Worm (Caenorhabditis elegans) whole organism, L4 larva: Measurements from ENCODE around the gene K09D9.1.

Experiments used
- D1046.2 ChIP-seq: fragments of 200-800 bp; sonication (Bioruptor generic); IDR thresholded peaks from 2 replicates; pipeline ENCODE4 v1.3.6; 2022; ENCODE audit warnings: missing genetic modification characterization, missing compliant biosample characterization
- F26F4.8 ChIP-seq: fragments of 200-800 bp; sonication (Bioruptor generic); conservative IDR thresholded peaks from 2 replicates; pipeline ENCODE4 v1.3.6; 2022; ENCODE audit warnings: missing genetic modification characterization, missing compliant biosample characterization
- F37D6.2 ChIP-seq: sonication (generic microtip); optimal IDR thresholded peaks from 2 replicates; lab custom pipeline; 2016; ENCODE audit warnings: mild to moderate bottlenecking, missing genetic modification characterization, missing compliant biosample characterization
- T20F7.1 ChIP-seq: fragments of 200-800 bp; sonication (Bioruptor generic); optimal IDR thresholded peaks from 2 replicates; lab custom pipeline; 2018; ENCODE audit warnings: mild to moderate bottlenecking, missing genetic modification characterization, missing compliant biosample characterization
- T26A8.4 ChIP-seq: fragments of 200-800 bp; sonication (Bioruptor generic); IDR thresholded peaks from 2 replicates; pipeline ENCODE4 v1.3.6; 2022; ENCODE audit warnings: missing genetic modification characterization, missing compliant biosample characterization
- aly-2 ChIP-seq: sonication (generic microtip); optimal IDR thresholded peaks from 2 replicates; lab custom pipeline; 2018; ENCODE audit warnings: missing biosample characterization, missing genetic modification characterization
- ama-1 ChIP-seq: fragments of 150-350 bp; optimal IDR thresholded peaks from 2 replicates; lab custom pipeline; 2014; ENCODE audit warnings: inconsistent platforms, mixed read lengths
- ceh-44 ChIP-seq: fragments of 200-800 bp; sonication (Bioruptor generic); IDR thresholded peaks from 2 replicates; pipeline ENCODE4 v1.3.6; 2022; ENCODE audit warnings: missing genetic modification reagents, missing genetic modification characterization, missing compliant biosample characterization
- ces-1 ChIP-seq: fragments of 150-350 bp; sonication (generic microtip); optimal IDR thresholded peaks from 4 replicates; lab custom pipeline; 2014; ENCODE audit warnings: missing biosample characterization, missing genetic modification reagents, missing genetic modification characterization
- cey-2 ChIP-seq: sonication (generic microtip); optimal IDR thresholded peaks from 3 replicates; lab custom pipeline; 2017; ENCODE audit warnings: missing genetic modification characterization, mild to moderate bottlenecking, missing compliant biosample characterization, antibody characterized with exemption, borderline replicate concordance; ENCODE audit not compliant: insufficient read depth
- ctbp-1 ChIP-seq: fragments of 200-800 bp; sonication (Bioruptor generic); IDR thresholded peaks from 2 replicates; pipeline ENCODE4 v1.3.6; 2022; ENCODE audit warnings: missing genetic modification reagents, missing genetic modification characterization, missing compliant biosample characterization
- daf-8 ChIP-seq: fragments of 200-800 bp; sonication (Bioruptor generic); IDR thresholded peaks from 2 replicates; pipeline ENCODE4 v1.3.6; 2022; ENCODE audit warnings: missing genetic modification characterization, missing compliant biosample characterization
- dmd-6 ChIP-seq: fragments of 200-800 bp; sonication (Bioruptor generic); IDR thresholded peaks from 2 replicates; pipeline ENCODE4 v1.3.6; 2022; ENCODE audit warnings: missing genetic modification reagents, missing genetic modification characterization, missing compliant biosample characterization
- dpl-1 ChIP-seq: fragments of 150-350 bp; optimal IDR thresholded peaks from 2 replicates; lab custom pipeline; 2014; ENCODE audit warnings: missing biosample characterization, missing genetic modification reagents, missing genetic modification characterization
- duxl-1 ChIP-seq: sonication (generic microtip); optimal IDR thresholded peaks from 2 replicates; lab custom pipeline; 2016; ENCODE audit warnings: mild to moderate bottlenecking, missing genetic modification characterization, moderate library complexity, missing compliant biosample characterization; ENCODE audit not compliant: poor library complexity
- dve-1 ChIP-seq: sonication (generic microtip); optimal IDR thresholded peaks from 2 replicates; lab custom pipeline; 2017; ENCODE audit warnings: antibody characterized with exemption, mild to moderate bottlenecking, missing genetic modification characterization, missing compliant biosample characterization; ENCODE audit not compliant: insufficient read depth
- fkh-10 ChIP-seq: fragments of 150-350 bp; optimal IDR thresholded peaks from 2 replicates; lab custom pipeline; 2014; ENCODE audit warnings: missing biosample characterization, missing genetic modification reagents, missing genetic modification characterization
- gei-8 ChIP-seq: fragments of 200-800 bp; sonication (Bioruptor generic); optimal IDR thresholded peaks from 2 replicates; lab custom pipeline; 2018; ENCODE audit warnings: mild to moderate bottlenecking, missing genetic modification characterization, missing compliant biosample characterization
- hif-1 ChIP-seq, 2 experiments: sonication (generic microtip); optimal IDR thresholded peaks; 2 replicates each; lab custom pipeline; 2016 to 2017; ENCODE audit warnings: missing compliant biosample characterization in 2 of 2, missing genetic modification characterization in 2 of 2, missing genetic modification reagents in 2 of 2, missing genotype in 2 of 2, mild to moderate bottlenecking in 1 of 2
- hmg-1.1 ChIP-seq: fragments of 200-800 bp; sonication (Bioruptor generic); IDR thresholded peaks from 2 replicates; pipeline ENCODE4 v1.3.6; 2022; ENCODE audit warnings: missing genetic modification reagents, missing genetic modification characterization, missing compliant biosample characterization
- lim-7 ChIP-seq: fragments of 200-800 bp; sonication (Bioruptor generic); IDR thresholded peaks from 2 replicates; pipeline ENCODE4 v1.3.6; 2022; ENCODE audit warnings: missing genetic modification characterization, missing compliant biosample characterization
- lin-1 ChIP-seq: fragments of 200-800 bp; sonication (Bioruptor generic); IDR thresholded peaks from 2 replicates; pipeline ENCODE4 v1.3.6; 2022; ENCODE audit warnings: missing genetic modification reagents, missing genetic modification characterization, missing compliant biosample characterization
- lin-38 ChIP-seq: fragments of 200-800 bp; sonication (Bioruptor generic); IDR thresholded peaks from 2 replicates; pipeline ENCODE4 v1.3.6; 2022; ENCODE audit warnings: missing genetic modification reagents, missing genetic modification characterization, missing compliant biosample characterization
- mdt-29 ChIP-seq: fragments of 200-800 bp; sonication (Bioruptor generic); IDR thresholded peaks from 2 replicates; pipeline ENCODE4 v1.3.6; 2022; ENCODE audit warnings: missing genetic modification reagents, missing genetic modification characterization, missing compliant biosample characterization
- nhr-102 ChIP-seq: sonication (generic microtip); optimal IDR thresholded peaks from 2 replicates; lab custom pipeline; 2016; ENCODE audit warnings: mild to moderate bottlenecking, missing genetic modification characterization, moderate library complexity, missing compliant biosample characterization
- nhr-11 ChIP-seq: fragments of 150-350 bp; optimal IDR thresholded peaks from 2 replicates; lab custom pipeline; 2014; ENCODE audit warnings: missing biosample characterization, missing genetic modification characterization
- nhr-111 ChIP-seq: fragments of 200-800 bp; sonication (Bioruptor generic); optimal IDR thresholded peaks from 2 replicates; lab custom pipeline; 2018; ENCODE audit warnings: mild to moderate bottlenecking, missing genetic modification characterization, missing compliant biosample characterization
- nhr-237 ChIP-seq: sonication (generic microtip); optimal IDR thresholded peaks from 2 replicates; lab custom pipeline; 2017; ENCODE audit warnings: missing biosample characterization, missing genetic modification characterization
- nhr-25 ChIP-seq: sonication (generic microtip); optimal IDR thresholded peaks from 2 replicates; lab custom pipeline; 2017; ENCODE audit warnings: missing genetic modification characterization, mild to moderate bottlenecking, missing compliant biosample characterization, antibody characterized with exemption, moderate library complexity, borderline replicate concordance; ENCODE audit not compliant: insufficient read depth
- nhr-28 ChIP-seq: fragments of 150-350 bp; optimal IDR thresholded peaks from 2 replicates; lab custom pipeline; 2014; ENCODE audit warnings: missing biosample characterization, missing genetic modification characterization
- nhr-6 ChIP-seq: fragments of 150-350 bp; optimal IDR thresholded peaks from 2 replicates; lab custom pipeline; 2014; ENCODE audit warnings: missing biosample characterization, missing genetic modification characterization
- nhr-77 ChIP-seq: fragments of 150-350 bp; optimal IDR thresholded peaks from 2 replicates; lab custom pipeline; 2014; ENCODE audit warnings: missing biosample characterization, missing genetic modification characterization
- php-3 ChIP-seq: fragments of 200-800 bp; sonication (Bioruptor generic); IDR thresholded peaks from 2 replicates; pipeline ENCODE4 v1.3.6; 2022; ENCODE audit warnings: missing genetic modification reagents, missing genetic modification characterization, missing compliant biosample characterization
- pqm-1 ChIP-seq: sonication (generic microtip); optimal IDR thresholded peaks from 2 replicates; lab custom pipeline; 2017; ENCODE audit warnings: missing biosample characterization, missing genetic modification characterization
- rbr-2 ChIP-seq: sonication (generic microtip); optimal IDR thresholded peaks from 2 replicates; lab custom pipeline; 2016; ENCODE audit warnings: missing genotype, missing genetic modification characterization, missing compliant biosample characterization
- saeg-2 ChIP-seq: fragments of 200-800 bp; sonication (Bioruptor generic); IDR thresholded peaks from 2 replicates; pipeline ENCODE4 v1.3.6; 2022; ENCODE audit warnings: missing genetic modification reagents, missing genetic modification characterization, missing compliant biosample characterization
- set-16 ChIP-seq: fragments of 200-800 bp; sonication (Bioruptor generic); IDR thresholded peaks from 2 replicates; pipeline ENCODE4 v1.3.6; 2022; ENCODE audit warnings: missing genetic modification reagents, missing genetic modification characterization, missing compliant biosample characterization
- skn-1 ChIP-seq: fragments of 150-350 bp; optimal IDR thresholded peaks from 2 replicates; lab custom pipeline; 2014; ENCODE audit warnings: missing biosample characterization, missing genetic modification characterization
- tag-97 ChIP-seq: fragments of 200-800 bp; sonication (Bioruptor generic); IDR thresholded peaks from 2 replicates; pipeline ENCODE4 v1.3.6; 2022; ENCODE audit warnings: missing genetic modification characterization, missing compliant biosample characterization
- unc-62 ChIP-seq, 3 experiments: fragments of 150-350 bp in 1 of 3; sonication (generic microtip); optimal IDR thresholded peaks in 2 of 3; peaks in 1 of 3; 1 replicate in 1 of 3; 2 replicates in 2 of 3; lab custom pipeline; 2014 to 2017; ENCODE audit warnings: missing biosample characterization in 3 of 3, missing genetic modification characterization in 3 of 3, missing genetic modification reagents in 3 of 3, missing genotype in 1 of 3
- vab-7 ChIP-seq: fragments of 200-800 bp; sonication (Bioruptor generic); IDR thresholded peaks from 2 replicates; pipeline ENCODE4 v1.3.6; 2022; ENCODE audit warnings: missing genetic modification reagents, missing genetic modification characterization, missing compliant biosample characterization
- zip-11 ChIP-seq: fragments of 200-800 bp; sonication (Bioruptor generic); IDR thresholded peaks from 2 replicates; pipeline ENCODE4 v1.3.6; 2022; ENCODE audit warnings: missing genetic modification characterization, missing compliant biosample characterization
- zip-2 ChIP-seq: fragments of 150-350 bp; optimal IDR thresholded peaks from 2 replicates; lab custom pipeline; 2014; ENCODE audit warnings: missing biosample characterization, missing genetic modification characterization
- ztf-7 ChIP-seq: fragments of 150-350 bp; optimal IDR thresholded peaks from 2 replicates; lab custom pipeline; 2014; ENCODE audit warnings: missing biosample characterization, missing genetic modification characterization

K09D9.1 gene

DNA sequence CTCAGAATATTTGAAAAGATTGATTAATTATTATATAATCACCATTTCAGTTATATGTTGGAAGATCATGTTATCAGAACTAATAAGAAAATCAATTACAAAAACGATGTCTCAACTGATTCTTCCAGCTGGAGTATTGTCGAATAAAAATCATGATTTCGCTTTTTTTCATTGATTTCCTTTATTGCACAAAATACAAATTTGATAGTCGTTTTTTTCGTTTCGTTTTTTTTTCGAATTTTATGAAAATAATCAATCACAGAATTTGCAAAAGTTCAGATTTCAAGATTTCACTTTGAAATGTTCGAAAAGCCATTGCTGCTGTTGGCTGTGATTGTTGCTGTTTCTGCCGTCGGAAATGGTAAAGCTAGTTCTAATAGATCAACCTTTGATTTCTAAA lies 11.0 kb downstream of the K09D9.1 start, which contains the start of gene C49G7.13:
TSS of gene C49G7.13 (plus strand) at position 301 of the 400 bp plus-strand sequence.
- TF ChIP-seq set-16 (GFP tag; lab: Robert Waterston, UW) (no peak), pqm-1 (tag; lab: Kevin White, UChicago) (no peak), lim-7 (GFP tag; lab: Robert Waterston, UW) (no peak), T26A8.4 (GFP tag; lab: Robert Waterston, UW) (no peak), fkh-10 (GFP tag; lab: Kevin White, UChicago) (no peak), T20F7.1 (GFP tag; lab: Kevin White, UChicago) (no peak), F26F4.8 (GFP tag; lab: Robert Waterston, UW) (no peak), nhr-102 (tag; lab: Kevin White, UChicago) (no peak), hif-1 (tag; optimal IDR thresholded peaks at IDR 0.05; lab: Kevin White, UChicago) (no peak), ces-1 (GFP tag; lab: Kevin White, UChicago) (no peak), duxl-1 (tag; lab: Kevin White, UChicago) (no peak)
- TF ChIP-seq, all 104 proteins: peak for 0

DNA sequence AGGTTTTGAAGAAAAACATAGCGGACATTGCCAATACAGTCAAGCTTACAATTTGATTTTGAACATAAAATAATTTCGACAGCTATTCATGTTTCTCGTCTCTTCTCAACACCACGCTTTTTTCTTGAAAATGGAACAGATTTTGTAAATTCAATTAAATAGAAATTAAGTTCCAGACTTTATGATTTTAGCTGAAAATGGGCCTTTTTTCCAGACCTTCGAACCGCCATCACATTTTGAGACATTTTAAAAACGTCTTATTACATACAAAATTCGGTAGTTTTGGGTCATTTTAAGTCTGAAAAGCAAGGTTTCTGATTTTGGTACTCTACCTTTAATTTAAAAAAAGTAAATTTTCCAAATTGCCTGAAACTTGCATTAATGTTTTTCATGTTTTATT lies 13.3 kb downstream of the K09D9.1 start, which contains the start of gene C49G7.12:
TSS of gene C49G7.12 (plus strand) at position 301 of the 400 bp plus-strand sequence.
- TF ChIP-seq nhr-111 (no peak), rbr-2 (tag; lab: Kevin White, UChicago) (no peak), duxl-1 (tag; lab: Kevin White, UChicago) (no peak)

DNA sequence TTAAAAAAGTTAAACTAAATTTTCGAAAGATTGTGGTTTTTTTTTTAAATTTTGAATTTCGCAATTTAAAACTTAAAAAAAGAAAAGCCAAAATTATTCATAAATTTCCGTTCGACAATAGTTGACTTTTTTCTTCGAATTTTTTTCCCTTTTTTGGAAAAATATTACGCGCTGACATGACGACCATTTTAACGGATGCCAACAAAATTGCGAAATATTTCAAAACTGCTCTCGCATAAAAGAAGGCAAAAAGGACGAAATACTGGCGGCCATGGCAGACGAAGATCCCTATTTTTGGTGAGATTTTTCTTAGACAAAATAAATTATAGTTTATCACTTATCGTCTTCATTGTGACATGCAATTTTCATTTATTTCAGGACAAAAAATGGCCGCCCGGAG lies 13.7 kb downstream of the K09D9.1 start:
- no peak for TF ChIP-seq D1046.2 (GFP tag; lab: Robert Waterston, UW)
- peak; percentile 63 for TF ChIP-seq zip-2 (tag; lab: Kevin White, UChicago)

DNA sequence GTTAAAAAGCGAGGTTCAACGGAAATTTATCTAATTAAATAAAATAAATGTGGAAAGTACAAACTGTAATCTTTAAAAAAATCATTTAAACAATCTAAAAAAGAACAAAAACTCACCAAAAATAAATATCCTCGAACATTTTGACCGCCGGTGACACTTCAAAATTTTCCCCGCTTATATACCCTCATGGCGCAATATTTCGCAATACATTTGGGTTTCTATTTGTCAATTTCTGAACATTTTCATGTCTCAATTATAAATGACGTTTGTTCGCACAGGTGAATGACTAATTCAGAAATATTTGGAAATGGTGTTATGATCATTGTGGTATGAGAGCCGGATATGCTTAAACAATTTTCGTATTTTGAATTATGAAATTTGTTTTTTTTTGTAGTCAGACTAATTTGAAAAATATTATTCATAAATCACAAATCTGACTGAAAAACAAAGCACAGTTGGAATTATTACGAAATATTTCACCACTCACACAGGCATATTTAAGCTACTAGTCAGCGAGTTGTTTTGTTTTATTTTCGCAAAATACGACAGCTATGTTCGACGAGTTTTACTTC lies 17.1 kb downstream of the K09D9.1 start, which contains the start of the genes C49G7.10 and irg-2:
TSS of gene C49G7.10 (minus strand) at position 169 of the 572 bp plus-strand sequence.
TSS of gene irg-2 (plus strand) at position 329 of the 572 bp plus-strand sequence.
- TF ChIP-seq nhr-6 (tag; lab: Kevin White, UChicago): no peak
- TF ChIP-seq vab-7: no peak
- peak; percentile 18 for TF ChIP-seq nhr-28 (tag; lab: Kevin White, UChicago)
- no peak for TF ChIP-seq nhr-237
- TF ChIP-seq saeg-2: no peak
- TF ChIP-seq dpl-1 (GFP tag; lab: Kevin White, UChicago): peak; percentile 7
- peak in 1 of 2 experiments; percentile 14 for TF ChIP-seq unc-62 (GFP tag; optimal IDR thresholded peaks at IDR 0.05 in 1 of 2; lab: Kevin White, UChicago)
- TF ChIP-seq unc-62 (tag; optimal IDR thresholded peaks at IDR 0.05; lab: Kevin White, UChicago): no peak
- TF ChIP-seq lin-38 (GFP tag; lab: Robert Waterston, UW): no peak
- no peak for TF ChIP-seq tag-97 (GFP tag; lab: Robert Waterston, UW)
- no peak for TF ChIP-seq skn-1 (tag; lab: Kevin White, UChicago)
- no peak for TF ChIP-seq nhr-102 (tag; lab: Kevin White, UChicago)
- TF ChIP-seq ztf-7: peak; percentile 98
- TF ChIP-seq mdt-29 (GFP tag; lab: Robert Waterston, UW): no peak
- no peak for TF ChIP-seq ceh-44 (GFP tag; lab: Robert Waterston, UW)
- TF ChIP-seq nhr-111: no peak
- no peak for TF ChIP-seq ama-1 (lab: Kevin White, UChicago)
- no peak for TF ChIP-seq nhr-25 (tag; lab: Kevin White, UChicago)
- peak; percentile 62 for TF ChIP-seq dmd-6 (GFP tag; lab: Robert Waterston, UW)
- TF ChIP-seq aly-2 (tag; lab: Kevin White, UChicago): no peak
- no peak for TF ChIP-seq ctbp-1 (GFP tag; lab: Robert Waterston, UW)
- TF ChIP-seq zip-2 (tag; lab: Kevin White, UChicago): peak; percentile 100
- TF ChIP-seq nhr-11 (tag; lab: Kevin White, UChicago): peak; percentile 46
- TF ChIP-seq lin-1: no peak
- no peak for TF ChIP-seq F37D6.2 (tag; lab: Kevin White, UChicago)
- no peak for TF ChIP-seq cey-2 (tag; lab: Kevin White, UChicago)
- peak; percentile 59 for TF ChIP-seq dve-1 (tag; lab: Kevin White, UChicago)
- TF ChIP-seq D1046.2 (GFP tag; lab: Robert Waterston, UW): no peak
- no peak for TF ChIP-seq hmg-1.1
- no peak for TF ChIP-seq nhr-77 (tag; lab: Kevin White, UChicago)
- no peak for TF ChIP-seq daf-8
- no peak for TF ChIP-seq php-3 (GFP tag; lab: Robert Waterston, UW)
- TF ChIP-seq zip-11 (GFP tag; lab: Robert Waterston, UW): no peak
- no peak for TF ChIP-seq gei-8 (GFP tag; lab: Kevin White, UChicago)
